Fruit fly (Drosophila melanogaster): ENCODE measurements around the gene Zw10.
A peak's percentile ranks its signal among the peaks of the same experiment; 100 is the strongest.

Gene Zw10

DNA sequence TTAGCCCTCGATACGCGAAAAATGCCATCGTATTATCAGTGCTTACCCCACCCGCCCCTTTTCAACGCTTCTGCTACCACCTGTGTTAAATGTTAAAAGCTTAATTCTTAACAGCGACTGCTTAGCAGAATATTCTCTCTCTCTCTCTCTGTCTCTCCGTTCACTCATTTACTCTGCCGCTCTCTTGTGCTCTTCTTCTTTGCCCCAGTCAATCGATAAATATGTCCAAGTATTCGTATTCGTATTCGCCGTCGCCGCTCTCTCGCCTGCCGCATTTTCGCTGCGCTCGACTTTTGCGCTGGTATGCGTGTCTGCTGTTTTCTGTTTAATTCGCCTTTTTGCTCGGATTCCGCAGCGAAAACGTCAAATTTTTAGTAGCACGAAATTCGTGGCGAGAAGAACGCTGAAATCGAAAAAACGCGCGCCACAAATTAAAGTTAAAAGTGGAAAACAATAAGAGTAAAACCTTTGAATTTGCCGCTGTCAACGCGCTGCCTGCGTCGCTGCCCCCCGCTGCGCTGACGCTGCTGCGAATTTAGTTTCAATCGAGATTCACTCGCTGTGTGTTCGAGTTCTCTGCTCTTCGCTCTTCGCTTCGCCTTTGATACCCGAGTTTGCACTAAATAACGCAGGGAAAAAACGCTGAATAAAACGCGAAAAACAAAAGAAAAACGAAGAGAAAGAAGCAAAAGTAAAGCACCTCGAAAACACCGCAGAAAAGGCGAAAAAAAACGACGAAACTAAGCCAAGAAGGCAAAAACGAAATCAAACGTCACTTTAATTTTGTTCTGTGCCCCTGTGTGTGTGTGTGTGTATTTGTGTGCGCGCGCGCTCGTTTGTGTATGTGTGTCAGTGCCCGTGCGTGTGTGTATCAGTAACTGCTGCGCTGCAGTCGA lies 38.7 kb downstream of the Zw10 start (continued):
- no peak for TF ChIP-seq CG31388 (GFP tag; optimal IDR thresholded peaks at IDR 0.05)
- TF ChIP-seq CG12744 (GFP tag; optimal IDR thresholded peaks at IDR 0.05), result no peak
- TF ChIP-seq pan (optimal IDR thresholded peaks at IDR 0.05), result no peak
- no peak for TF ChIP-seq pan (GFP tag; optimal IDR thresholded peaks at IDR 0.05 in 1 of 2, IDR thresholded peaks at IDR 0.05 in 1 of 2)
- no peak for TF ChIP-seq crc (GFP tag; optimal IDR thresholded peaks at IDR 0.05)
- TF ChIP-seq Aef1 (GFP tag; IDR thresholded peaks at IDR 0.05), result no peak
- TF ChIP-seq CG6272 (GFP tag; IDR thresholded peaks at IDR 0.05), result no peak
- no peak for TF ChIP-seq grau (tag; optimal IDR thresholded peaks at IDR 0.05)
- TF ChIP-seq CG14965 (GFP tag; optimal IDR thresholded peaks at IDR 0.05; ENCODE audit: borderline replicate concordance), result no peak
- TF ChIP-seq CG3726 (GFP tag; IDR thresholded peaks at IDR 0.05), result no peak
- no peak for TF ChIP-seq tin (GFP tag; optimal IDR thresholded peaks at IDR 0.05)
- no peak for TF ChIP-seq Sox100B (GFP tag; optimal IDR thresholded peaks at IDR 0.05)
- no peak for TF ChIP-seq sima (GFP tag; optimal IDR thresholded peaks at IDR 0.05)
- no peak for TF ChIP-seq CG1233 (GFP tag; optimal IDR thresholded peaks at IDR 0.05)
- no peak for TF ChIP-seq Poxn (GFP tag; IDR thresholded peaks at IDR 0.05)
- TF ChIP-seq jing (GFP tag; optimal IDR thresholded peaks at IDR 0.05), result no peak
- no peak for TF ChIP-seq Hr78 (GFP tag; optimal IDR thresholded peaks at IDR 0.05)
- TF ChIP-seq croc (GFP tag; conservative IDR thresholded peaks at IDR 0.05), result no peak
- no peak for TF ChIP-seq CG17359 (tag; optimal IDR thresholded peaks at IDR 0.05)
- peak; percentile 98 for TF ChIP-seq onecut (GFP tag; IDR thresholded peaks at IDR 0.05)
- TF ChIP-seq CG18476 (GFP tag; optimal IDR thresholded peaks at IDR 0.05), result no peak
- TF ChIP-seq Eip74EF (GFP tag; optimal IDR thresholded peaks at IDR 0.05), result no peak
- no peak for TF ChIP-seq fu2 (GFP tag; optimal IDR thresholded peaks at IDR 0.05)
- no peak for TF ChIP-seq run (tag; optimal IDR thresholded peaks at IDR 0.05)
- no peak for TF ChIP-seq mam (GFP tag; optimal IDR thresholded peaks at IDR 0.05)
- no peak for TF ChIP-seq salm (tag; optimal IDR thresholded peaks at IDR 0.05)
- no peak for TF ChIP-seq vvl (GFP tag; IDR thresholded peaks at IDR 0.05)
- TF ChIP-seq Nf-YC (tag; optimal IDR thresholded peaks at IDR 0.05), result no peak
- TF ChIP-seq Doc3 (GFP tag; IDR thresholded peaks at IDR 0.05; ENCODE audit: partially characterized antibody), result no peak
- no peak for TF ChIP-seq Dp (GFP tag; optimal IDR thresholded peaks at IDR 0.05)
- no peak for TF ChIP-seq CHES-1-like (GFP tag; optimal IDR thresholded peaks at IDR 0.05)
- TF ChIP-seq Hsf (GFP tag; optimal IDR thresholded peaks at IDR 0.05), result no peak
- peak; percentile 2 for TF ChIP-seq abd-A (tag; optimal IDR thresholded peaks at IDR 0.05)
- TF ChIP-seq sna (GFP tag; IDR thresholded peaks at IDR 0.05; ENCODE audit: partially characterized antibody), result no peak
- peak; percentile 5 for TF ChIP-seq CTCF (GFP tag; optimal IDR thresholded peaks at IDR 0.05)
- no peak for TF ChIP-seq CG6254 (GFP tag; optimal IDR thresholded peaks at IDR 0.05)
- peak; percentile 61 for TF ChIP-seq lbe (GFP tag; optimal IDR thresholded peaks at IDR 0.05)
- no peak for TF ChIP-seq esg (GFP tag; conservative IDR thresholded peaks at IDR 0.05)
- TF ChIP-seq Dfd (GFP tag; optimal IDR thresholded peaks at IDR 0.05), result no peak

DNA sequence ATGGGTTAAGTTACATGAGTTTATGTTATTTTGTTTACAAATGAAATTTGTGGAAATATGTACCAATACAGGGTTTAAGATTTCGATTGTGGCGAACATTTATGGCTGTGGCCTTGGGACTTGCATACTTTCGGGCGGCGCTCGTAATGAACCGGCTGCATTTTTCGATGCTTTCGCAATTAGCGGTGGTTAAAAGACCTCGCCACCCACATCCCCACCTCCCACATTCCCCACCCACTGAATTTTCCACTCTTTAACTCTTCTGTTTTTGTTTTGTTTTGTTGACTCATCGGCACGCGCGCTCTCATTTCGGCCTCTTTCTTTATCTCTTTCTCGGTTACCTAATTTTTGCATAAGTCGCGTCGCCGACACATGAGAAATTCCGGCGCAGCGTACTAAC lies 41.6 kb downstream of the Zw10 start:
- TF ChIP-seq CG2199 (GFP tag; IDR thresholded peaks at IDR 0.05) (peak; percentile 21; the same call in 1 of the 3 replicates), CG16863 (GFP tag; optimal IDR thresholded peaks at IDR 0.05) (no peak), sens-2 (GFP tag; IDR thresholded peaks at IDR 0.05) (no peak), Pdp1 (GFP tag; optimal IDR thresholded peaks at IDR 0.05) (peak in 1 of 2 experiments; percentile 73), sr (GFP tag; IDR thresholded peaks at IDR 0.05) (peak; percentile 79; the same call in 2 of the 3 replicates), trh (GFP tag; optimal IDR thresholded peaks at IDR 0.05) (no peak), Sry-δ (GFP tag; optimal IDR thresholded peaks at IDR 0.05) (no peak)
